Fruit fly (Drosophila melanogaster) whole organism, adult: ENCODE measurements around the gene CG6236.

Experiments
- CG11617 ChIP-seq: fragments of 200-800 bp; sonication (Bioruptor generic); optimal IDR thresholded peaks from 2 replicates; lab custom pipeline; 2017; ENCODE audit warnings: mild to moderate bottlenecking, missing biosample characterization, missing genetic modification reagents, missing genetic modification characterization
- CG12768 ChIP-seq: fragments of 200-800 bp; sonication (Bioruptor generic); optimal IDR thresholded peaks from 2 replicates; lab custom pipeline; 2017; ENCODE audit warnings: missing biosample characterization, missing genetic modification characterization, mild to moderate bottlenecking, moderate library complexity, missing genetic modification reagents
- CG14711 ChIP-seq: fragments of 200-800 bp; sonication (Bioruptor generic); optimal IDR thresholded peaks from 2 replicates; lab custom pipeline; 2018; ENCODE audit warnings: missing biosample characterization, mild to moderate bottlenecking, missing genetic modification characterization, moderate library complexity
- CG33017 ChIP-seq: fragments of 200-800 bp; sonication (Bioruptor generic); optimal IDR thresholded peaks from 2 replicates; lab custom pipeline; 2018; ENCODE audit warnings: missing biosample characterization, mild to moderate bottlenecking, missing genetic modification characterization, moderate library complexity
- CG7045 ChIP-seq: fragments of 200-800 bp; sonication (Bioruptor generic); optimal IDR thresholded peaks from 2 replicates; lab custom pipeline; 2017; ENCODE audit warnings: missing biosample characterization, mild to moderate bottlenecking, missing genetic modification characterization
- CG7101 ChIP-seq: fragments of 200-800 bp; sonication (Bioruptor generic); optimal IDR thresholded peaks from 2 replicates; lab custom pipeline; 2018; ENCODE audit warnings: missing biosample characterization, mild to moderate bottlenecking, missing genetic modification characterization, moderate library complexity
- Clk ChIP-seq: fragments of 200-800 bp; sonication (Bioruptor generic); optimal IDR thresholded peaks from 2 replicates; lab custom pipeline; 2017; ENCODE audit warnings: missing biosample characterization, missing genetic modification characterization
- Crg-1 ChIP-seq: fragments of 200-800 bp; sonication (Bioruptor generic); optimal IDR thresholded peaks from 2 replicates; lab custom pipeline; 2016; ENCODE audit warnings: missing biosample characterization, missing genetic modification characterization
- Hr96 ChIP-seq: fragments of 200-800 bp; sonication (Bioruptor generic); optimal IDR thresholded peaks from 2 replicates; lab custom pipeline; 2016; ENCODE audit warnings: missing biosample characterization, missing genetic modification characterization
- Mnt ChIP-seq: fragments of 200-800 bp; sonication (Bioruptor generic); optimal IDR thresholded peaks from 2 replicates; lab custom pipeline; 2016; ENCODE audit warnings: missing biosample characterization, mild to moderate bottlenecking, missing genetic modification characterization
- bab1 ChIP-seq: fragments of 200-800 bp; sonication (Bioruptor generic); optimal IDR thresholded peaks from 3 replicates; lab custom pipeline; 2019; ENCODE audit warnings: missing biosample characterization, mild to moderate bottlenecking, missing genetic modification characterization, moderate library complexity
- kay ChIP-seq: fragments of 200-800 bp; sonication (Bioruptor generic); peaks from one replicate; lab custom pipeline; 2016; ENCODE audit warnings: missing biosample characterization, missing genetic modification characterization, borderline replicate concordance
- pad ChIP-seq: fragments of 200-800 bp; sonication (Bioruptor generic); optimal IDR thresholded peaks from 3 replicates; lab custom pipeline; 2017; ENCODE audit warnings: missing biosample characterization, missing genetic modification characterization, mild to moderate bottlenecking, moderate library complexity, missing genetic modification reagents
- tj ChIP-seq: fragments of 200-800 bp; sonication (Bioruptor generic); optimal IDR thresholded peaks from 3 replicates; lab custom pipeline; 2017; ENCODE audit warnings: missing biosample characterization, mild to moderate bottlenecking, missing genetic modification characterization, moderate library complexity

dm6 chr3R:15346018-15346383, 17.9 kb upstream of the CG6236 start, which contains the start of the genes Surf4 and CG31301:
- TF ChIP-seq CG12768 (GFP tag; lab: Kevin White, UChicago) (no peak), CG33017 (no peak), pad (GFP tag; lab: Kevin White, UChicago) (no peak), Clk (no peak), kay (no peak), CG7101 (tag; lab: Kevin White, UChicago) (no peak), bab1 (peak; percentile 41), tj (GFP tag; lab: Kevin White, UChicago) (no peak), Crg-1 (GFP tag; lab: Kevin White, UChicago) (no peak), CG11617 (GFP tag; lab: Kevin White, UChicago) (no peak), Mnt (peak; percentile 84), CG7045 (GFP tag; lab: Kevin White, UChicago) (no peak), Hr96 (GFP tag; lab: Kevin White, UChicago) (no peak), CG14711 (tag; lab: Kevin White, UChicago) (no peak)
